Worm (Caenorhabditis elegans) whole organism, L1 larva: ENCODE results near the gene nhr-25.

Experiments used
- C16A3.4 ChIP-seq: fragments of 150-350 bp; optimal IDR thresholded peaks from 2 replicates; lab custom pipeline; 2014; ENCODE audit warnings: missing biosample characterization, missing genetic modification characterization
- C34B4.2 ChIP-seq: sonication (generic microtip); optimal IDR thresholded peaks from 2 replicates; lab custom pipeline; 2017; ENCODE audit warnings: mild to moderate bottlenecking, missing genetic modification characterization, missing compliant biosample characterization
- blmp-1 ChIP-seq: fragments of 150-350 bp; optimal IDR thresholded peaks from 2 replicates; lab custom pipeline; 2014; ENCODE audit warnings: missing biosample characterization, missing genetic modification characterization
- ceh-63 ChIP-seq: fragments of 200-800 bp; sonication (Bioruptor generic); optimal IDR thresholded peaks from 2 replicates; lab custom pipeline; 2018; ENCODE audit warnings: mild to moderate bottlenecking, missing genetic modification characterization, missing compliant biosample characterization
- ceh-8 ChIP-seq: fragments of 200-800 bp; sonication (Bioruptor generic); optimal IDR thresholded peaks from 2 replicates; lab custom pipeline; 2018; ENCODE audit warnings: mild to moderate bottlenecking, missing genetic modification characterization, moderate library complexity, missing compliant biosample characterization
- ceh-82 ChIP-seq, 3 experiments: fragments of 150-350 bp in 1 of 3; sonication (generic microtip) in 2 of 3; optimal IDR thresholded peaks; 2 replicates each; lab custom pipeline; 2014 to 2017; ENCODE audit warnings: missing biosample characterization in 3 of 3, missing genetic modification characterization in 3 of 3
- ceh-88 ChIP-seq: fragments of 200-800 bp; sonication (Bioruptor generic); IDR thresholded peaks from 2 replicates; pipeline ENCODE4 v1.3.6; 2022; ENCODE audit warnings: missing genetic modification characterization, missing compliant biosample characterization
- ces-1 ChIP-seq: fragments of 150-350 bp; optimal IDR thresholded peaks from 2 replicates; lab custom pipeline; 2014; ENCODE audit warnings: missing biosample characterization, missing genetic modification reagents, missing genetic modification characterization
- elt-2 ChIP-seq: sonication (generic microtip); optimal IDR thresholded peaks from 2 replicates; lab custom pipeline; 2016; ENCODE audit warnings: missing genetic modification characterization, mild to moderate bottlenecking, inconsistent platforms, missing compliant biosample characterization, missing genetic modification reagents
- ets-5 ChIP-seq: fragments of 200-800 bp; sonication (Bioruptor generic); IDR thresholded peaks from 2 replicates; pipeline ENCODE4 v1.3.6; 2022; ENCODE audit warnings: missing genetic modification characterization, missing compliant biosample characterization
- fkh-4 ChIP-seq: sonication (generic microtip); optimal IDR thresholded peaks from 2 replicates; lab custom pipeline; 2016; ENCODE audit warnings: missing compliant biosample characterization, missing genetic modification characterization, borderline replicate concordance
- fkh-8 ChIP-seq: sonication (generic microtip); optimal IDR thresholded peaks from 2 replicates; lab custom pipeline; 2016; ENCODE audit warnings: mild to moderate bottlenecking, missing genetic modification characterization, missing compliant biosample characterization
- grh-1 ChIP-seq: fragments of 200-800 bp; sonication (Bioruptor generic); IDR thresholded peaks from 2 replicates; pipeline ENCODE4 v1.3.6; 2022; ENCODE audit warnings: missing genetic modification reagents, missing genetic modification characterization, missing compliant biosample characterization
- hlh-17 ChIP-seq: fragments of 200-800 bp; sonication (Bioruptor generic); optimal IDR thresholded peaks from 2 replicates; lab custom pipeline; 2018; ENCODE audit warnings: missing genetic modification characterization, mild to moderate bottlenecking, missing compliant biosample characterization, moderate library complexity, borderline replicate concordance
- jun-1 ChIP-seq: fragments of 150-350 bp; optimal IDR thresholded peaks from 2 replicates; lab custom pipeline; 2014; ENCODE audit warnings: missing biosample characterization, missing genetic modification reagents, missing genetic modification characterization
- lin-13 ChIP-seq: fragments of 150-350 bp; optimal IDR thresholded peaks from 2 replicates; lab custom pipeline; 2014; ENCODE audit warnings: missing biosample characterization, missing genetic modification reagents, missing genetic modification characterization
- lin-14 ChIP-seq: fragments of 200-800 bp; sonication (Bioruptor generic); optimal IDR thresholded peaks from 2 replicates; lab custom pipeline; 2018; ENCODE audit warnings: mild to moderate bottlenecking, missing genetic modification characterization, moderate library complexity, missing compliant biosample characterization
- lin-35 ChIP-seq, 2 experiments: fragments of 150-350 bp; optimal IDR thresholded peaks; 2 replicates each; lab custom pipeline; 2014; ENCODE audit warnings: missing biosample characterization in 2 of 2, missing genetic modification characterization in 2 of 2, missing genetic modification reagents in 2 of 2
- lin-39 ChIP-seq: fragments of 150-350 bp; optimal IDR thresholded peaks from 2 replicates; lab custom pipeline; 2014; ENCODE audit warnings: missing biosample characterization, missing genetic modification reagents, missing genetic modification characterization
- lir-3 ChIP-seq: sonication (generic microtip); optimal IDR thresholded peaks from 2 replicates; lab custom pipeline; 2016; ENCODE audit warnings: mild to moderate bottlenecking, missing genetic modification characterization, moderate library complexity, missing compliant biosample characterization; ENCODE audit not compliant: poor library complexity
- mef-2 ChIP-seq: fragments of 150-350 bp; optimal IDR thresholded peaks from 2 replicates; lab custom pipeline; 2014; ENCODE audit warnings: missing biosample characterization, missing genetic modification characterization
- nhr-19 ChIP-seq: fragments of 200-800 bp; sonication (Bioruptor generic); conservative IDR thresholded peaks from 2 replicates; pipeline ENCODE4 v1.3.6; 2022; ENCODE audit warnings: missing genetic modification characterization, missing compliant biosample characterization
- nhr-20 ChIP-seq: sonication (generic microtip); optimal IDR thresholded peaks from 2 replicates; lab custom pipeline; 2016; ENCODE audit warnings: mild to moderate bottlenecking, missing genetic modification characterization, missing compliant biosample characterization
- nhr-76 ChIP-seq: sonication (generic microtip); optimal IDR thresholded peaks from 2 replicates; lab custom pipeline; 2017; ENCODE audit warnings: missing biosample characterization, missing genetic modification characterization
- nhr-84 ChIP-seq: sonication (generic microtip); optimal IDR thresholded peaks from 2 replicates; lab custom pipeline; 2017; ENCODE audit warnings: missing biosample characterization, missing genetic modification characterization
- pag-3 ChIP-seq: sonication (generic microtip); optimal IDR thresholded peaks from 2 replicates; lab custom pipeline; 2017; ENCODE audit warnings: missing genetic modification characterization, mild to moderate bottlenecking, missing compliant biosample characterization, antibody characterized with exemption, borderline replicate concordance; ENCODE audit not compliant: insufficient read depth
- pax-3 ChIP-seq: fragments of 200-800 bp; sonication (Bioruptor generic); optimal IDR thresholded peaks from 2 replicates; lab custom pipeline; 2018; ENCODE audit warnings: mild to moderate bottlenecking, missing genetic modification characterization, moderate library complexity, missing compliant biosample characterization
- pqm-1 ChIP-seq: sonication (generic microtip); optimal IDR thresholded peaks from 3 replicates; lab custom pipeline; 2017; ENCODE audit warnings: missing biosample characterization, missing genetic modification characterization
- snu-23 ChIP-seq: sonication (generic microtip); optimal IDR thresholded peaks from 2 replicates; lab custom pipeline; 2016; ENCODE audit warnings: missing genetic modification characterization, missing compliant biosample characterization
- sox-4 ChIP-seq: sonication (generic microtip); optimal IDR thresholded peaks from 2 replicates; lab custom pipeline; 2016; ENCODE audit warnings: missing genetic modification characterization, missing compliant biosample characterization
- sptf-1 ChIP-seq: fragments of 150-350 bp; optimal IDR thresholded peaks from 2 replicates; lab custom pipeline; 2014; ENCODE audit warnings: missing biosample characterization, missing genetic modification characterization
- swsn-7 ChIP-seq: sonication (generic microtip); optimal IDR thresholded peaks from 2 replicates; lab custom pipeline; 2016; ENCODE audit warnings: missing genetic modification characterization, missing compliant biosample characterization
- tlp-1 ChIP-seq: fragments of 150-350 bp; optimal IDR thresholded peaks from 2 replicates; lab custom pipeline; 2014; ENCODE audit warnings: missing biosample characterization, missing genetic modification characterization
- unc-30 ChIP-seq: sonication (generic microtip); optimal IDR thresholded peaks from 2 replicates; lab custom pipeline; 2017; ENCODE audit warnings: missing biosample characterization, missing genetic modification characterization
- unc-98 ChIP-seq: fragments of 200-800 bp; sonication (Bioruptor generic); IDR thresholded peaks from 2 replicates; pipeline ENCODE4 v1.3.6; 2022; ENCODE audit warnings: missing genetic modification characterization, missing compliant biosample characterization
- vab-15 ChIP-seq: sonication (generic microtip); optimal IDR thresholded peaks from 2 replicates; lab custom pipeline; 2017; ENCODE audit warnings: missing genotype, mild to moderate bottlenecking, missing genetic modification characterization, missing compliant biosample characterization
- ztf-11 ChIP-seq, 2 experiments: sonication (generic microtip); optimal IDR thresholded peaks; 2 replicates each; lab custom pipeline; 2016 to 2017; ENCODE audit warnings: missing genetic modification characterization in 2 of 2, missing biosample characterization in 1 of 2, missing compliant biosample characterization in 1 of 2

The nhr-25 gene

ce11 chrX:12976774-12977173 is 31.5 kb upstream of the nhr-25 start, which contains the start of the genes F11C1.4 and F11C1.10:
TSS of gene F11C1.4 (plus strand) at chrX:12977074.
TSS of gene F11C1.10 (plus strand) at chrX:12977082.
- TF ChIP-seq lin-13 (GFP tag; lab: Kevin White, UChicago) = no peak
- TF ChIP-seq C34B4.2 (tag; lab: Kevin White, UChicago) = no peak
- TF ChIP-seq grh-1 (GFP tag; lab: Robert Waterston, UW) = no peak
- no peak for TF ChIP-seq jun-1 (tag; lab: Kevin White, UChicago)

DNA sequence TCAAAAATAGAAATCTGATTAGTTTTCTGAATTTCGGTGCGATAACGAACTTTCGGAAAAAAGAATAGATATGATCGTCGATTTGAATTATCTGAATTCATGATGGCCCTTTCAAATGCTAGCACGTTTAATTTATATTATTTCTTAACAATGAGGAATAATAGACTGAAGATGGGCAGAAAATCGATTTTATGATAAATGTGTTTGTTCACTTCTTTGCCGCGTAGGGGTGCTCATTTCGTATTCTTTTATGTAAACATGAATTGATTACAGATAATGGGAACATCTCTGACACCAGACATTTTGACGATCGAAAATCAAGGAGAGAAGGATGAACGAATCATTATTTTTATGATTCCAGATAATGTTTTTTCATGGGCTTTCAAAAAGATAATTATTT is 30.8 kb upstream of the nhr-25 start, which contains the start of gene F11C1.9:
F11C1.9 (minus strand) TSS at position 101 of the 400 bp plus-strand sequence.
- no peak for TF ChIP-seq C16A3.4 (tag; lab: Kevin White, UChicago)
- TF ChIP-seq ceh-88 (GFP tag; lab: Robert Waterston, UW) = no peak
- no peak for TF ChIP-seq grh-1 (GFP tag; lab: Robert Waterston, UW)
- no peak for TF ChIP-seq ceh-82 (tag; optimal IDR thresholded peaks at IDR 0.05; lab: Kevin White, UChicago)
- no peak for TF ChIP-seq unc-98 (GFP tag; lab: Robert Waterston, UW)
- no peak for TF ChIP-seq lin-13 (GFP tag; lab: Kevin White, UChicago)
- TF ChIP-seq jun-1 (tag; lab: Kevin White, UChicago) = no peak
- TF ChIP-seq nhr-19 (GFP tag; lab: Robert Waterston, UW) = no peak
- no peak for TF ChIP-seq hlh-17 (GFP tag; lab: Kevin White, UChicago)
- TF ChIP-seq sptf-1 (tag; lab: Kevin White, UChicago) = no peak
- TF ChIP-seq pqm-1 = no peak
- TF ChIP-seq lin-35 (GFP tag; optimal IDR thresholded peaks at IDR 0.05; lab: Kevin White, UChicago) = no peak
- no peak for TF ChIP-seq fkh-8
- no peak for TF ChIP-seq swsn-7 (tag; lab: Kevin White, UChicago)
- no peak for TF ChIP-seq nhr-84 (tag; lab: Kevin White, UChicago)
- no peak for TF ChIP-seq ceh-8 (GFP tag; lab: Kevin White, UChicago)
- TF ChIP-seq blmp-1 (tag; lab: Kevin White, UChicago) = no peak

ce11 chrX:12978569-12978968 is 29.7 kb upstream of the nhr-25 start:
- TF ChIP-seq lin-35 (GFP tag; optimal IDR thresholded peaks at IDR 0.05; lab: Kevin White, UChicago) (no peak), ets-5 (GFP tag; lab: Robert Waterston, UW) (no peak), nhr-19 (GFP tag; lab: Robert Waterston, UW) (no peak), ceh-63 (no peak), lin-13 (GFP tag; lab: Kevin White, UChicago) (no peak), fkh-4 (tag; lab: Kevin White, UChicago) (no peak), lir-3 (tag; lab: Kevin White, UChicago) (no peak), C16A3.4 (tag; lab: Kevin White, UChicago) (no peak), pax-3 (tag; lab: Kevin White, UChicago) (no peak), vab-15 (tag; lab: Kevin White, UChicago) (no peak), snu-23 (GFP tag; lab: Kevin White, UChicago) (no peak)

DNA sequence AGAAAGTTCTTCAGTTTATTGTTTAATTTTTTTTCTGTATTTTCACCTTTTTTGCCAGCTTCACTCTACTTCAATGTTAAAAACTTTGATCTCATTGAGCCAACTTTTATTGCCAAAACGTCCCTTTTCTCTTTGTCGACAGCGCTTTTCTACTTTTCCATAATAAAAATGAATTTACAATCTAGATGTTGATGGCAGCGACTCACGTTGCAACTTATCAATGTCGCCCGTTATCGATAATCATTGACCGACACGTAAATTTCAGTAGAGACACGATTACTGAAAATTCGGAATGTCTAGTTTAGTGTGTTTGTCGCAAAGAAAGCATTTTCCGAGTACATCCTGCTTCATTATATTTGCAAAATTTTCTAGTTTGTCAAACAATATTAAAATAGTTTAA is 28.5 kb upstream of the nhr-25 start:
- TF ChIP-seq tlp-1 (tag; lab: Kevin White, UChicago) = no peak
- no peak for TF ChIP-seq ces-1
- TF ChIP-seq elt-2 (tag; lab: Kevin White, UChicago) = peak; percentile 46
- no peak for TF ChIP-seq pag-3 (tag; lab: Kevin White, UChicago)
- no peak for TF ChIP-seq grh-1 (GFP tag; lab: Robert Waterston, UW)
- TF ChIP-seq nhr-20 (tag; lab: Kevin White, UChicago) = peak; percentile 8
- no peak for TF ChIP-seq ztf-11 (tag; optimal IDR thresholded peaks at IDR 0.05; lab: Kevin White, UChicago)
- TF ChIP-seq lin-14 (GFP tag; lab: Kevin White, UChicago) = no peak

DNA sequence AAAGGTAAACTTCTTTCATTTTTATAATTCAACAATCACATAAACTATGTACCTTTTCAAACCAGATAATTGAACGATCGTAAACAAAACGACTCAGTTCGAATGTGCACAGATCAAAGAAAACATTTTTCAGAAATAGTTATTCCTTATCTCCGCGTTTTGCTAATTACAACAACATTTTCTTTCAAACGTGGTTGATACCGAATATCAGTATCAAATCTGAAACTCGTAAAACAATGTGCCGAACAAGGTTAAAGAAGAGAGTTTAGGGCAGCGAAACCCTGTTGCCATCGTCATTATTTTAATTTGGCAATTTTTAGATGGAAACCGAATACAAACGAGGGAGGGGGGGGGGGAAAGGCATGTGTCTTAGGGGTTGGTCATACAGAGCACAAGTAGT is 26.9 kb upstream of the nhr-25 start, which contains the start of gene scav-4:
scav-4 (plus strand) TSS at position 383 of the 400 bp plus-strand sequence.
- no peak for TF ChIP-seq unc-30
- TF ChIP-seq sox-4 (tag; lab: Kevin White, UChicago) = no peak
- peak; percentile 62 for TF ChIP-seq elt-2 (tag; lab: Kevin White, UChicago)
- no peak for TF ChIP-seq lin-39 (tag; lab: Kevin White, UChicago)
- no peak for TF ChIP-seq lir-3 (tag; lab: Kevin White, UChicago)
- no peak for TF ChIP-seq mef-2
- TF ChIP-seq nhr-76 (tag; lab: Kevin White, UChicago) = no peak
- TF ChIP-seq, all 84 proteins: peak for 1
